Fruit fly (Drosophila melanogaster) whole organism: Measurements from ENCODE around the gene CG2841.

Source experiments
- Dll ChIP-seq: fragments of >200 bp; optimal IDR thresholded peaks from 2 replicates; lab custom pipeline; 2017
- EcR ChIP-seq, 2 experiments: fragments of >200 bp; optimal IDR thresholded peaks; 2 replicates each; lab custom pipeline; 2017; ENCODE audit warnings: missing biosample characterization in 2 of 2, missing genetic modification characterization in 2 of 2, missing genetic modification reagents in 2 of 2
- pan ChIP-seq: fragments of >200 bp; optimal IDR thresholded peaks from 2 replicates; lab custom pipeline; 2017
- psq ChIP-seq: fragments of >200 bp; optimal IDR thresholded peaks from 2 replicates; lab custom pipeline; 2017

- TF ChIP-seq Dll (lab: Kevin White, UChicago) (no peak), pan (no peak), EcR (GFP tag; optimal IDR thresholded peaks at IDR 0.05; lab: Kevin White, UChicago) (no peak), psq (lab: Kevin White, UChicago) (no peak)
These were observed 45.3 kb downstream of the CG2841 start for dm6 chrX:2320892-2321291.
